Fruit fly (Drosophila melanogaster) whole organism, embryonic: ENCODE data around the gene srp.

Experiments used
- Atf6 ChIP-seq: fragments of 200-800 bp; sonication (Bioruptor generic); IDR thresholded peaks from 2 replicates; pipeline ENCODE4 v1.3.6; 2022; ENCODE audit warnings: missing biosample characterization, missing genetic modification characterization
- Blimp-1 ChIP-seq: fragments of 200-800 bp; sonication (Bioruptor generic); optimal IDR thresholded peaks from 3 replicates; lab custom pipeline; 2018; ENCODE audit warnings: missing biosample characterization, missing genetic modification characterization, mild to moderate bottlenecking, moderate library complexity, missing genetic modification reagents
- CG10321 ChIP-seq: fragments of 200-800 bp; sonication (Bioruptor generic); IDR thresholded peaks from 2 replicates; pipeline ENCODE4 v1.3.6; 2022; ENCODE audit warnings: missing biosample characterization, missing genetic modification characterization
- CG10462 ChIP-seq: fragments of 200-800 bp; sonication (Bioruptor generic); optimal IDR thresholded peaks from 2 replicates; lab custom pipeline; 2016; ENCODE audit warnings: missing biosample characterization, missing genetic modification characterization
- CG11696 ChIP-seq: fragments of 200-800 bp; sonication (Bioruptor generic); IDR thresholded peaks from 2 replicates; pipeline ENCODE4 v1.3.6; 2022; ENCODE audit warnings: missing biosample characterization, missing genetic modification characterization
- CG13287 ChIP-seq: fragments of 200-800 bp; sonication (Bioruptor generic); IDR thresholded peaks from 2 replicates; pipeline ENCODE4 v1.3.6; 2022; ENCODE audit warnings: missing biosample characterization, missing genetic modification characterization; ENCODE audit not compliant: partially characterized antibody
- CG14710 ChIP-seq: fragments of 200-800 bp; sonication (Bioruptor generic); optimal IDR thresholded peaks from 3 replicates; lab custom pipeline; 2019; ENCODE audit warnings: missing biosample characterization, mild to moderate bottlenecking, missing genetic modification characterization, moderate library complexity
- CG14965 ChIP-seq: fragments of 200-800 bp; sonication (Bioruptor generic); optimal IDR thresholded peaks from 2 replicates; lab custom pipeline; 2016; ENCODE audit warnings: missing biosample characterization, missing genetic modification characterization, borderline replicate concordance
- CG16815 ChIP-seq: fragments of 200-800 bp; sonication (Bioruptor generic); optimal IDR thresholded peaks from 3 replicates; lab custom pipeline; 2017; ENCODE audit warnings: missing biosample characterization, mild to moderate bottlenecking, missing genetic modification characterization
- CG17186 ChIP-seq: fragments of 200-800 bp; sonication (Bioruptor generic); optimal IDR thresholded peaks from 3 replicates; lab custom pipeline; 2017; ENCODE audit warnings: missing biosample characterization, missing genetic modification reagents, missing genetic modification characterization
- CG17802 ChIP-seq: fragments of 200-800 bp; sonication (Bioruptor generic); optimal IDR thresholded peaks from 2 replicates; lab custom pipeline; 2018; ENCODE audit warnings: missing biosample characterization, mild to moderate bottlenecking, missing genetic modification characterization, moderate library complexity
- CG18599 ChIP-seq: fragments of 200-800 bp; sonication (Bioruptor generic); optimal IDR thresholded peaks from 3 replicates; lab custom pipeline; 2017; ENCODE audit warnings: missing biosample characterization, missing genetic modification characterization, mild to moderate bottlenecking, moderate library complexity, missing genetic modification reagents
- CG18764 ChIP-seq: fragments of 200-800 bp; sonication (Bioruptor generic); optimal IDR thresholded peaks from 3 replicates; lab custom pipeline; 2016; ENCODE audit warnings: missing biosample characterization, missing genetic modification characterization
- CG2116 ChIP-seq: fragments of 200-800 bp; sonication (Bioruptor generic); optimal IDR thresholded peaks from 3 replicates; lab custom pipeline; 2018; ENCODE audit warnings: missing biosample characterization, mild to moderate bottlenecking, missing genetic modification characterization
- CG2202 ChIP-seq: fragments of 200-800 bp; sonication (Bioruptor generic); optimal IDR thresholded peaks from 2 replicates; lab custom pipeline; 2018; ENCODE audit warnings: missing biosample characterization, mild to moderate bottlenecking, missing genetic modification characterization
- CG3163 ChIP-seq: fragments of 200-800 bp; sonication (Bioruptor generic); optimal IDR thresholded peaks from 3 replicates; lab custom pipeline; 2016; ENCODE audit warnings: missing biosample characterization, missing genetic modification characterization
- CG3995 ChIP-seq: fragments of 200-800 bp; sonication (Bioruptor generic); optimal IDR thresholded peaks from 3 replicates; lab custom pipeline; 2016; ENCODE audit warnings: missing biosample characterization, missing genetic modification characterization
- CG42726 ChIP-seq: fragments of 200-800 bp; sonication (Bioruptor generic); IDR thresholded peaks from 2 replicates; pipeline ENCODE4 v1.3.6; 2022; ENCODE audit warnings: missing biosample characterization, missing genetic modification characterization; ENCODE audit not compliant: partially characterized antibody
- CG4328 ChIP-seq: fragments of 200-800 bp; sonication (Bioruptor generic); optimal IDR thresholded peaks from 3 replicates; lab custom pipeline; 2017; ENCODE audit warnings: missing biosample characterization, missing genetic modification reagents, missing genetic modification characterization
- CG6654 ChIP-seq: fragments of 200-800 bp; sonication (Bioruptor generic); optimal IDR thresholded peaks from 2 replicates; lab custom pipeline; 2017; ENCODE audit warnings: missing biosample characterization, mild to moderate bottlenecking, missing genetic modification characterization
- Deaf1 ChIP-seq: fragments of 200-800 bp; optimal IDR thresholded peaks from 3 replicates; lab custom pipeline; 2019; ENCODE audit warnings: missing biosample characterization, mild to moderate bottlenecking, missing genetic modification characterization, moderate library complexity
- Dref ChIP-seq: fragments of 200-800 bp; sonication (Bioruptor generic); IDR thresholded peaks from 2 replicates; pipeline ENCODE4 v1.3.6; 2022; ENCODE audit warnings: missing biosample characterization, missing genetic modification characterization
- E2f1 ChIP-seq: fragments of 200-800 bp; sonication (Bioruptor generic); IDR thresholded peaks from 2 replicates; pipeline ENCODE4 v1.3.6; 2022; ENCODE audit warnings: missing biosample characterization, missing genetic modification characterization
- E2f2 ChIP-seq: fragments of 200-800 bp; sonication (Bioruptor generic); IDR thresholded peaks from 2 replicates; pipeline ENCODE4 v1.3.6; 2022; ENCODE audit warnings: missing biosample characterization, missing genetic modification characterization
- Hey ChIP-seq: fragments of 200-800 bp; sonication (Bioruptor generic); optimal IDR thresholded peaks from 3 replicates; lab custom pipeline; 2018; ENCODE audit warnings: missing biosample characterization, mild to moderate bottlenecking, missing genetic modification characterization
- Hsf ChIP-seq: fragments of 200-800 bp; sonication (Bioruptor generic); optimal IDR thresholded peaks from 3 replicates; lab custom pipeline; 2016; ENCODE audit warnings: missing biosample characterization, missing genetic modification characterization
- Jarid2 ChIP-seq: fragments of 200-800 bp; sonication (Bioruptor generic); optimal IDR thresholded peaks from 3 replicates; lab custom pipeline; 2017; ENCODE audit warnings: mild to moderate bottlenecking, missing biosample characterization, missing genetic modification reagents, missing genetic modification characterization
- Lhr ChIP-seq: fragments of 200-800 bp; sonication (Bioruptor generic); optimal IDR thresholded peaks from 3 replicates; lab custom pipeline; 2017; ENCODE audit warnings: mild to moderate bottlenecking, missing biosample characterization, missing genetic modification reagents, missing genetic modification characterization
- Lpt ChIP-seq: fragments of >200 bp; optimal IDR thresholded peaks from 2 replicates; lab custom pipeline; 2018; ENCODE audit warnings: missing biosample characterization, missing genetic modification characterization
- Mrtf ChIP-seq: fragments of 200-800 bp; sonication (Bioruptor generic); IDR thresholded peaks from 3 replicates; pipeline ENCODE4 v1.3.6; 2022; ENCODE audit warnings: missing biosample characterization, missing genetic modification characterization
- Pdp1 ChIP-seq, 2 experiments: fragments of 200-800 bp; sonication (Bioruptor generic); optimal IDR thresholded peaks; 3 replicates each; lab custom pipeline; 2016; ENCODE audit warnings: missing biosample characterization in 2 of 2, missing genetic modification characterization in 2 of 2, mild to moderate bottlenecking in 1 of 2, moderate library complexity in 1 of 2
- Rfx ChIP-seq: fragments of 200-800 bp; sonication (Bioruptor generic); IDR thresholded peaks from 2 replicates; pipeline ENCODE4 v1.3.6; 2022; ENCODE audit warnings: missing biosample characterization, missing genetic modification characterization
- Sox100B ChIP-seq: fragments of 200-800 bp; sonication (Bioruptor generic); optimal IDR thresholded peaks from 3 replicates; lab custom pipeline; 2018; ENCODE audit warnings: missing biosample characterization, mild to moderate bottlenecking, missing genetic modification characterization
- Sox102F ChIP-seq: fragments of 200-800 bp; sonication (Bioruptor generic); optimal IDR thresholded peaks from 2 replicates; lab custom pipeline; 2018; ENCODE audit warnings: missing biosample characterization, mild to moderate bottlenecking, missing genetic modification characterization, moderate library complexity
- ci ChIP-seq: fragments of 200-800 bp; sonication (Bioruptor generic); IDR thresholded peaks from 3 replicates; pipeline ENCODE4 v1.3.6; 2022; ENCODE audit warnings: missing biosample characterization, missing genetic modification characterization
- crp ChIP-seq, 2 experiments: fragments of 200-800 bp; sonication (Bioruptor generic); optimal IDR thresholded peaks; 2 replicates in 1 of 2; 3 replicates in 1 of 2; lab custom pipeline; 2017; ENCODE audit warnings: missing biosample characterization in 2 of 2, missing genetic modification characterization in 2 of 2, mild to moderate bottlenecking in 1 of 2, moderate library complexity in 1 of 2
- dpn ChIP-seq, 2 experiments: fragments of 200-800 bp; sonication (Bioruptor generic); optimal IDR thresholded peaks; 3 replicates each; lab custom pipeline; 2016; ENCODE audit warnings: missing biosample characterization in 2 of 2, missing genetic modification characterization in 2 of 2
- fu2 ChIP-seq: fragments of 200-800 bp; sonication (Bioruptor generic); optimal IDR thresholded peaks from 2 replicates; lab custom pipeline; 2016; ENCODE audit warnings: missing biosample characterization, missing genetic modification characterization
- hth ChIP-seq: fragments of >200 bp; optimal IDR thresholded peaks from 2 replicates; lab custom pipeline; 2017; ENCODE audit warnings: inconsistent platforms
- jumu ChIP-seq: fragments of 200-800 bp; sonication (Bioruptor generic); optimal IDR thresholded peaks from 3 replicates; lab custom pipeline; 2016; ENCODE audit warnings: missing biosample characterization, missing genetic modification characterization
- kay ChIP-seq: fragments of 200-800 bp; sonication (Bioruptor generic); optimal IDR thresholded peaks from 2 replicates; lab custom pipeline; 2016; ENCODE audit warnings: missing biosample characterization, missing genetic modification characterization
- lab ChIP-seq: fragments of 200-800 bp; sonication (Bioruptor generic); optimal IDR thresholded peaks from 3 replicates; lab custom pipeline; 2017; ENCODE audit warnings: missing biosample characterization, missing genetic modification characterization, mild to moderate bottlenecking, moderate library complexity, missing genetic modification reagents
- mam ChIP-seq: fragments of 200-800 bp; sonication (Bioruptor generic); optimal IDR thresholded peaks from 3 replicates; lab custom pipeline; 2016; ENCODE audit warnings: missing biosample characterization, missing genetic modification characterization
- phol ChIP-seq: fragments of 200-800 bp; sonication (Bioruptor generic); optimal IDR thresholded peaks from 3 replicates; lab custom pipeline; 2018; ENCODE audit warnings: missing biosample characterization, mild to moderate bottlenecking, missing genetic modification characterization, moderate library complexity
- rib ChIP-seq: fragments of 200-800 bp; sonication (Bioruptor generic); IDR thresholded peaks from 2 replicates; pipeline ENCODE4 v1.3.6; 2022; ENCODE audit warnings: missing biosample characterization, missing genetic modification characterization
- sc ChIP-seq, 3 experiments: fragments of >200 bp in 2 of 3; fragments of 200-800 bp in 1 of 3; sonication (Bioruptor generic) in 1 of 3; optimal IDR thresholded peaks; 2 replicates in 2 of 3; 3 replicates in 1 of 3; lab custom pipeline; 2017; ENCODE audit warnings: mild to moderate bottlenecking in 1 of 3, missing biosample characterization in 1 of 3, missing genetic modification characterization in 1 of 3, missing genetic modification reagents in 1 of 3
- tgo ChIP-seq: fragments of 200-800 bp; sonication (Bioruptor generic); IDR thresholded peaks from 3 replicates; pipeline ENCODE4 v1.3.6; 2022; ENCODE audit warnings: missing biosample characterization, missing genetic modification characterization
- tll ChIP-seq, 2 experiments: fragments of 200-800 bp in 1 of 2; fragments of >200 bp in 1 of 2; sonication (Bioruptor generic) in 1 of 2; optimal IDR thresholded peaks; 2 replicates each; lab custom pipeline; 2017 to 2019; ENCODE audit warnings: missing biosample characterization in 2 of 2, missing genetic modification characterization in 2 of 2, mild to moderate bottlenecking in 1 of 2, moderate library complexity in 1 of 2
- vvl ChIP-seq: fragments of 200-800 bp; sonication (Bioruptor generic); IDR thresholded peaks from 2 replicates; pipeline ENCODE4 v1.3.6; 2022; ENCODE audit warnings: missing biosample characterization, missing genetic modification characterization

srp gene

dm6 chr3R:15983541-15984229 is 2.3 kb upstream of the srp start (continued):
- TF ChIP-seq crp (GFP tag; optimal IDR thresholded peaks at IDR 0.05; lab: Kevin White, UChicago), result no peak
- no peak for TF ChIP-seq sc (optimal IDR thresholded peaks at IDR 0.05; lab: Kevin White, UChicago)
- TF ChIP-seq sc (GFP tag; optimal IDR thresholded peaks at IDR 0.05; lab: Kevin White, UChicago), result peak; percentile 16
- no peak for TF ChIP-seq CG13287 (GFP tag; lab: Robert Waterston, UW)
- no peak for TF ChIP-seq Jarid2
- TF ChIP-seq vvl (GFP tag; lab: Robert Waterston, UW), result peak; percentile 26; the same call in 1 of the 2 replicates
- no peak for TF ChIP-seq CG42726 (GFP tag; lab: Robert Waterston, UW)
- TF ChIP-seq CG18764 (GFP tag; lab: Kevin White, UChicago), result no peak
- TF ChIP-seq CG14710 (tag; lab: Kevin White, UChicago), result peak; percentile 65
- no peak for TF ChIP-seq Dref (GFP tag; lab: Robert Waterston, UW)
- no peak for TF ChIP-seq Mrtf
- peak; percentile 62 for TF ChIP-seq Blimp-1 (GFP tag; lab: Kevin White, UChicago)
- peak; percentile 25 for TF ChIP-seq CG2116 (GFP tag; lab: Kevin White, UChicago)
- no peak for TF ChIP-seq tgo
- no peak for TF ChIP-seq CG17802
- TF ChIP-seq Lhr (GFP tag; lab: Kevin White, UChicago), result peak; percentile 29
- TF ChIP-seq CG6654 (GFP tag; lab: Kevin White, UChicago), result no peak
- no peak for TF ChIP-seq tll (GFP tag; optimal IDR thresholded peaks at IDR 0.05; lab: Kevin White, UChicago)
- no peak for TF ChIP-seq dpn (GFP tag; optimal IDR thresholded peaks at IDR 0.05; lab: Kevin White, UChicago)
- no peak for TF ChIP-seq CG3995 (GFP tag; lab: Kevin White, UChicago)
- no peak for TF ChIP-seq Lpt (GFP tag; lab: Kevin White, UChicago)
- no peak for TF ChIP-seq CG16815
- peak; percentile 61 for TF ChIP-seq CG2202
- TF ChIP-seq CG3163 (GFP tag; lab: Kevin White, UChicago), result no peak
- TF ChIP-seq CG11696, result no peak
- TF ChIP-seq CG17186 (GFP tag; lab: Kevin White, UChicago), result no peak
- TF ChIP-seq lab, result peak; percentile 43
- no peak for TF ChIP-seq jumu (GFP tag; lab: Kevin White, UChicago)
- no peak for TF ChIP-seq CG4328 (GFP tag; lab: Kevin White, UChicago)
- TF ChIP-seq E2f2 (GFP tag; lab: Robert Waterston, UW), result peak; percentile 25; the same call in 1 of the 2 replicates
- TF ChIP-seq hth (lab: Kevin White, UChicago), result no peak
- no peak for TF ChIP-seq kay
- TF ChIP-seq CG10321, result no peak
- TF ChIP-seq fu2 (GFP tag; lab: Kevin White, UChicago), result no peak
- no peak for TF ChIP-seq CG14965 (GFP tag; lab: Kevin White, UChicago)
- peak; percentile 2 for TF ChIP-seq Deaf1 (tag; lab: Kevin White, UChicago)
- no peak for TF ChIP-seq Rfx (GFP tag; lab: Robert Waterston, UW)
- peak in 1 of 2 experiments; percentile 9 for TF ChIP-seq Pdp1 (GFP tag; optimal IDR thresholded peaks at IDR 0.05; lab: Kevin White, UChicago)
- no peak for TF ChIP-seq Hsf (GFP tag; lab: Kevin White, UChicago)
- no peak for TF ChIP-seq Hey (tag; lab: Kevin White, UChicago)
- TF ChIP-seq phol (tag; lab: Kevin White, UChicago), result peak; percentile 9
- no peak for TF ChIP-seq E2f1
- TF ChIP-seq CG10462, result no peak
- TF ChIP-seq mam, result no peak
- peak; percentile 47 for TF ChIP-seq Sox100B (GFP tag; lab: Kevin White, UChicago)
- no peak for TF ChIP-seq rib (GFP tag; lab: Robert Waterston, UW)
- TF ChIP-seq ci (GFP tag; lab: Robert Waterston, UW), result peak; percentile 47; the same call in 1 of the 3 replicates
- peak; percentile 8 for TF ChIP-seq CG18599 (GFP tag; lab: Kevin White, UChicago)
- no peak for TF ChIP-seq Atf6 (GFP tag; lab: Robert Waterston, UW)
- peak; percentile 57 for TF ChIP-seq Sox102F
